Worm (Caenorhabditis elegans) whole organism, late embryonic: ENCODE measurements around the gene F23H12.7.

Experiments
- C38D4.7 ChIP-seq: fragments of 200-800 bp; sonication (Bioruptor generic); optimal IDR thresholded peaks from 2 replicates; lab custom pipeline; 2018; ENCODE audit warnings: mild to moderate bottlenecking, missing genetic modification characterization, moderate library complexity, missing compliant biosample characterization
- K02D7.2 ChIP-seq: sonication (generic microtip); optimal IDR thresholded peaks from 2 replicates; lab custom pipeline; 2017; ENCODE audit warnings: mild to moderate bottlenecking, missing genetic modification characterization, missing compliant biosample characterization
- T23F11.4 ChIP-seq: fragments of 200-800 bp; sonication (Bioruptor generic); optimal IDR thresholded peaks from 2 replicates; lab custom pipeline; 2018; ENCODE audit warnings: mild to moderate bottlenecking, missing genetic modification characterization, missing compliant biosample characterization
- ama-1 ChIP-seq: fragments of 150-350 bp; optimal IDR thresholded peaks from 2 replicates; lab custom pipeline; 2014
- ceh-14 ChIP-seq: sonication (generic microtip); optimal IDR thresholded peaks from 2 replicates; lab custom pipeline; 2016; ENCODE audit warnings: missing genotype, missing genetic modification characterization, missing compliant biosample characterization
- ceh-19 ChIP-seq: fragments of 200-800 bp; sonication (Bioruptor generic); optimal IDR thresholded peaks from 2 replicates; lab custom pipeline; 2018; ENCODE audit warnings: mild to moderate bottlenecking, missing genetic modification characterization, missing compliant biosample characterization
- ceh-2 ChIP-seq: sonication (generic microtip); optimal IDR thresholded peaks from 2 replicates; lab custom pipeline; 2016; ENCODE audit warnings: missing genotype, missing genetic modification characterization, missing compliant biosample characterization
- ceh-24 ChIP-seq: sonication (generic microtip); optimal IDR thresholded peaks from 2 replicates; lab custom pipeline; 2016; ENCODE audit warnings: mild to moderate bottlenecking, missing genetic modification characterization, missing compliant biosample characterization
- ceh-45 ChIP-seq: fragments of 200-800 bp; sonication (Bioruptor generic); IDR thresholded peaks from 2 replicates; pipeline ENCODE4 v1.3.6; 2022; ENCODE audit warnings: missing genetic modification reagents, missing genetic modification characterization, missing compliant biosample characterization
- ceh-6 ChIP-seq: fragments of 200-800 bp; sonication (Bioruptor generic); optimal IDR thresholded peaks from 2 replicates; lab custom pipeline; 2018; ENCODE audit warnings: mild to moderate bottlenecking, missing genetic modification characterization, missing compliant biosample characterization
- che-1 ChIP-seq: sonication (generic microtip); optimal IDR thresholded peaks from 2 replicates; lab custom pipeline; 2016; ENCODE audit warnings: mild to moderate bottlenecking, missing genetic modification characterization, missing compliant biosample characterization
- dmd-4 ChIP-seq: sonication (generic microtip); optimal IDR thresholded peaks from 2 replicates; lab custom pipeline; 2016; ENCODE audit warnings: borderline replicate concordance, missing genetic modification characterization, missing compliant biosample characterization
- elt-4 ChIP-seq: sonication (generic microtip); optimal IDR thresholded peaks from 2 replicates; lab custom pipeline; 2016; ENCODE audit warnings: missing genetic modification characterization, missing compliant biosample characterization
- eyg-1 ChIP-seq: sonication (generic microtip); optimal IDR thresholded peaks from 2 replicates; lab custom pipeline; 2016; ENCODE audit warnings: missing genotype, missing genetic modification characterization, missing compliant biosample characterization
- fax-1 ChIP-seq: sonication (generic microtip); optimal IDR thresholded peaks from 2 replicates; lab custom pipeline; 2016; ENCODE audit warnings: missing genotype, missing genetic modification characterization, missing compliant biosample characterization
- fkh-10 ChIP-seq: fragments of 150-350 bp; optimal IDR thresholded peaks from 2 replicates; lab custom pipeline; 2014; ENCODE audit warnings: missing biosample characterization, missing genetic modification reagents, missing genetic modification characterization
- fkh-6 ChIP-seq: sonication (generic microtip); optimal IDR thresholded peaks from 2 replicates; lab custom pipeline; 2016; ENCODE audit warnings: missing genetic modification characterization, missing compliant biosample characterization
- hlh-13 ChIP-seq: fragments of 200-800 bp; sonication (Bioruptor generic); optimal IDR thresholded peaks from 2 replicates; lab custom pipeline; 2018; ENCODE audit warnings: mild to moderate bottlenecking, missing genetic modification characterization, missing compliant biosample characterization
- hlh-30 ChIP-seq: sonication (generic microtip); optimal IDR thresholded peaks from 2 replicates; lab custom pipeline; 2017; ENCODE audit warnings: antibody characterized with exemption, missing genetic modification characterization, missing compliant biosample characterization; ENCODE audit not compliant: insufficient read depth
- hlh-6 ChIP-seq: sonication (generic microtip); optimal IDR thresholded peaks from 2 replicates; lab custom pipeline; 2016; ENCODE audit warnings: missing genotype, missing genetic modification characterization, missing compliant biosample characterization
- lim-6 ChIP-seq: sonication (generic microtip); optimal IDR thresholded peaks from 2 replicates; lab custom pipeline; 2016; ENCODE audit warnings: missing genetic modification characterization, missing compliant biosample characterization
- lin-11 ChIP-seq: fragments of 200-800 bp; sonication (Bioruptor generic); optimal IDR thresholded peaks from 2 replicates; lab custom pipeline; 2018; ENCODE audit warnings: mild to moderate bottlenecking, missing genetic modification characterization, missing compliant biosample characterization
- madf-2 ChIP-seq: sonication (generic microtip); optimal IDR thresholded peaks from 2 replicates; lab custom pipeline; 2017; ENCODE audit warnings: missing genetic modification characterization, missing compliant biosample characterization
- nhr-11 ChIP-seq: fragments of 150-350 bp; optimal IDR thresholded peaks from 2 replicates; lab custom pipeline; 2014; ENCODE audit warnings: missing biosample characterization, missing genetic modification characterization
- npax-4 ChIP-seq: sonication (generic microtip); optimal IDR thresholded peaks from 2 replicates; lab custom pipeline; 2016; ENCODE audit warnings: missing genetic modification characterization, missing compliant biosample characterization
- pat-9 ChIP-seq: fragments of 200-800 bp; sonication (Bioruptor generic); optimal IDR thresholded peaks from 2 replicates; lab custom pipeline; 2018; ENCODE audit warnings: mild to moderate bottlenecking, missing genetic modification characterization, moderate library complexity, missing compliant biosample characterization
- pha-2 ChIP-seq: sonication (generic microtip); optimal IDR thresholded peaks from 2 replicates; lab custom pipeline; 2017; ENCODE audit warnings: mild to moderate bottlenecking, missing genetic modification characterization, missing compliant biosample characterization
- ref-2 ChIP-seq: sonication (generic microtip); optimal IDR thresholded peaks from 2 replicates; lab custom pipeline; 2016; ENCODE audit warnings: missing genetic modification characterization, missing compliant biosample characterization
- rnt-1 ChIP-seq: sonication (generic microtip); optimal IDR thresholded peaks from 2 replicates; lab custom pipeline; 2016; ENCODE audit warnings: missing genetic modification characterization, missing compliant biosample characterization
- sdc-2 ChIP-seq: sonication (generic microtip); optimal IDR thresholded peaks from 2 replicates; lab custom pipeline; 2016; ENCODE audit warnings: missing genotype, missing genetic modification characterization, missing compliant biosample characterization
- syd-9 ChIP-seq: sonication (generic microtip); optimal IDR thresholded peaks from 2 replicates; lab custom pipeline; 2016; ENCODE audit warnings: mild to moderate bottlenecking, missing genetic modification characterization, moderate library complexity, missing compliant biosample characterization
- tbx-7 ChIP-seq: sonication (generic microtip); optimal IDR thresholded peaks from 2 replicates; lab custom pipeline; 2016; ENCODE audit warnings: missing genotype, missing genetic modification characterization, missing compliant biosample characterization
- ttx-3 ChIP-seq: sonication (generic microtip); optimal IDR thresholded peaks from 2 replicates; lab custom pipeline; 2016; ENCODE audit warnings: missing genetic modification reagents, missing genetic modification characterization, missing compliant biosample characterization
- unc-86 ChIP-seq: sonication (generic microtip); optimal IDR thresholded peaks from 2 replicates; lab custom pipeline; 2016; ENCODE audit warnings: missing genetic modification characterization, missing compliant biosample characterization
- zip-5 ChIP-seq: sonication (generic microtip); optimal IDR thresholded peaks from 2 replicates; lab custom pipeline; 2016; ENCODE audit warnings: missing genetic modification characterization, missing compliant biosample characterization
- ztf-16 ChIP-seq: sonication (generic microtip); optimal IDR thresholded peaks from 2 replicates; lab custom pipeline; 2017; ENCODE audit warnings: missing genetic modification characterization, missing compliant biosample characterization

The F23H12.7 gene

DNA sequence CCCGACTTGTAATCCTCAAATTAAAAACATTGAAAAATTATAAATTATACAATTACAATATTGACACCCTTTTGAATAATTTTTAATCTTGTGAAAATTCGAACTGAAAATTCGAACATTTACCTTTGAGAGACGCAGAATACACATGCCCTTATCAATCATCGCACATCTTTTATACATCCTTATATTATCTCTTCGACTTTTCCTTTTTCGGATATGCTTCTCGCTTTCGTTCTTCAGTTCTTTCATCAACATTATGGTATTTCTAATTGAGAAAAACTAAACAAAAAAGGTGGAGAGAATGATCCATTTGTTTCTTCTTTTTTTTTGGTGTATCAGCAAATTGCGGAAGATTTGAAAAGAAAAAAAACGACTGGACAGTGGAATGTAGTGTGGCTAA is 22.1 kb upstream of the F23H12.7 start:
- TF ChIP-seq che-1 (no peak), ttx-3 (no peak), ref-2 (tag; lab: Kevin White, UChicago) (no peak), elt-4 (tag; lab: Kevin White, UChicago) (no peak), C38D4.7 (GFP tag; lab: Kevin White, UChicago) (no peak), tbx-7 (no peak), sdc-2 (tag; lab: Kevin White, UChicago) (no peak), ceh-45 (no peak)
- TF ChIP-seq, all 69 proteins: peak for 0

ce11 chrV:12351842-12352241 is 19.6 kb upstream of the F23H12.7 start:
- TF ChIP-seq ceh-2 (tag; lab: Kevin White, UChicago): no peak
- no peak for TF ChIP-seq ceh-24 (tag; lab: Kevin White, UChicago)
- TF ChIP-seq ceh-19: no peak

- TF ChIP-seq elt-4 (tag; lab: Kevin White, UChicago) (no peak), ceh-24 (tag; lab: Kevin White, UChicago) (no peak), ztf-16 (tag; lab: Kevin White, UChicago) (no peak), npax-4 (tag; lab: Kevin White, UChicago) (no peak), ceh-2 (tag; lab: Kevin White, UChicago) (no peak), tbx-7 (no peak), C38D4.7 (GFP tag; lab: Kevin White, UChicago) (no peak), ceh-6 (GFP tag; lab: Kevin White, UChicago) (no peak)
- TF ChIP-seq, all 69 proteins: peak for 0
These were observed 19.0 kb upstream of the F23H12.7 start, which contains the start of gene sqt-3 for ce11 chrV:12352445-12352844. Gene sqt-3 (plus strand): TSS chrV:12352745.

ce11 chrV:12352881-12353280 is 18.6 kb upstream of the F23H12.7 start:
- TF ChIP-seq elt-4 (tag; lab: Kevin White, UChicago): no peak
- TF ChIP-seq hlh-13 (GFP tag; lab: Kevin White, UChicago): no peak
- no peak for TF ChIP-seq lim-6 (tag; lab: Kevin White, UChicago)
- TF ChIP-seq pha-2 (tag; lab: Kevin White, UChicago): peak; percentile 8
- no peak for TF ChIP-seq fax-1 (tag; lab: Kevin White, UChicago)
- TF ChIP-seq dmd-4: no peak
- TF ChIP-seq ama-1 (lab: Kevin White, UChicago): peak; percentile 79

DNA sequence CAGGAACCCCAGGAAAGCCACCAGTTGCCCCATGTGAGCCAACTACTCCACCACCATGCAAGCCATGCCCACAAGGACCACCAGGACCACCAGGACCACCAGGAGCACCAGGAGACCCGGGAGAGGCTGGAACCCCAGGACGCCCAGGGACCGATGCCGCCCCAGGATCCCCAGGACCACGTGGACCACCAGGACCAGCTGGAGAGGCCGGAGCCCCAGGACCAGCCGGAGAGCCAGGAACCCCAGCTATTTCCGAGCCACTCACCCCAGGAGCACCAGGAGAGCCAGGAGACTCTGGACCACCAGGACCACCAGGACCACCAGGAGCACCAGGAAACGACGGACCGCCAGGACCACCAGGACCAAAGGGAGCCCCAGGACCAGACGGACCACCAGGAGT is 18.0 kb upstream of the F23H12.7 start:
- no peak for TF ChIP-seq che-1
- no peak for TF ChIP-seq ceh-45
- peak; percentile 7 for TF ChIP-seq dmd-4
- no peak for TF ChIP-seq fax-1 (tag; lab: Kevin White, UChicago)
- no peak for TF ChIP-seq T23F11.4
- peak; percentile 11 for TF ChIP-seq fkh-6 (tag; lab: Kevin White, UChicago)
- no peak for TF ChIP-seq fkh-10 (GFP tag; lab: Kevin White, UChicago)
- no peak for TF ChIP-seq K02D7.2 (tag; lab: Kevin White, UChicago)
- TF ChIP-seq sdc-2 (tag; lab: Kevin White, UChicago): peak; percentile 18
- no peak for TF ChIP-seq madf-2 (tag; lab: Kevin White, UChicago)
- peak; percentile 53 for TF ChIP-seq hlh-6
- TF ChIP-seq nhr-11 (tag; lab: Kevin White, UChicago): no peak
- no peak for TF ChIP-seq zip-5 (tag; lab: Kevin White, UChicago)

DNA sequence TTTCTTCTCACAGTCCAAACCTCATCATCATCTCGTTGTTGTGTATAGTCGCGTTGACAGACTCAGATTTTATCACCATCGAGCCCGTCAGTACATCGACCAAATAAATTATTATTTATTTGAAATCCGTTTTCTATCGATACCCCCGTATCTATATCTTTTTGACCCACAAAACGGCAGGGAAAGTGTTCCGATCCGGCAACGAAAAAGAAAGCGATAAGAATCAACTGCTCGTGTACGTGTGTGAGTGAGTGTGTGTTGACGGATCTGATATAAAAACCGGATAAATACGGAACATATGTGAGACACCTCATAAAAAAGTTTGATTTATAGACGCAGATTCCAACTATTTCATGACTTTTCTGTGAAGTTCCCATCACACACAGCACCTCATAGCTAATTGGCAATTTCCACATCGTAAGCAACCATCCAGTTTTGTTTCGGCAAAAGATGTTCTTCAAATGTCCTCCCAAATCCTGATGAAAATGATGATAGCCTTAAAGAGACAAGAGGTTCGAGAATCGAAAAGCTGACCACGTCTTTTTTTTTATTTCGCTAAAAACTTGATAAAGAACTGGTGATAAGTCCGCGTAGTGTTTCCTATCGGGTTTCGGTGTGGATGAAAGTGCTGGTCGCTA is 17.2 kb upstream of the F23H12.7 start:
- TF ChIP-seq hlh-13 (GFP tag; lab: Kevin White, UChicago): no peak
- peak; percentile 91 for TF ChIP-seq ama-1 (lab: Kevin White, UChicago)
- TF ChIP-seq ceh-24 (tag; lab: Kevin White, UChicago): no peak
- TF ChIP-seq rnt-1 (tag; lab: Kevin White, UChicago): peak; percentile 20
- TF ChIP-seq che-1: no peak

- no peak for TF ChIP-seq ceh-14 (tag; lab: Kevin White, UChicago)
- TF ChIP-seq lin-11 (tag; lab: Kevin White, UChicago): no peak
- TF ChIP-seq eyg-1 (tag; lab: Kevin White, UChicago): no peak
- no peak for TF ChIP-seq hlh-30
- no peak for TF ChIP-seq fax-1 (tag; lab: Kevin White, UChicago)
- no peak for TF ChIP-seq unc-86
- no peak for TF ChIP-seq pat-9 (tag; lab: Kevin White, UChicago)
- no peak for TF ChIP-seq zip-5 (tag; lab: Kevin White, UChicago)
- no peak for TF ChIP-seq ceh-24 (tag; lab: Kevin White, UChicago)
- TF ChIP-seq tbx-7: no peak
- TF ChIP-seq syd-9: no peak
- TF ChIP-seq, all 69 proteins: peak for 0
These were observed 13.9 kb upstream of the F23H12.7 start for ce11 chrV:12357632-12358031.
